Worm (Caenorhabditis elegans): ENCODE measurements around the gene mrps-9.
A peak's percentile ranks its signal among the peaks of the same experiment; 100 is the strongest.

The mrps-9 gene

ce11 chrIII:8254938-8255337 lies 10.9 kb upstream of the mrps-9 start, which contains the start of gene F09G8.5:
TSS of gene F09G8.5 (plus strand) at chrIII:8254975.
- TF ChIP-seq unc-55 (GFP tag; optimal IDR thresholded peaks at IDR 0.05) (peak; percentile 81), lsy-2 (tag; optimal IDR thresholded peaks at IDR 0.05) (no peak)

ce11 chrIII:8258045-8258444 lies 7.8 kb upstream of the mrps-9 start, which contains the start of gene ncr-2:
TSS of gene ncr-2 (plus strand) at chrIII:8258345.
- TF ChIP-seq elt-3 (tag; optimal IDR thresholded peaks at IDR 0.05) (no peak), ztf-4 (tag; optimal IDR thresholded peaks at IDR 0.05) (no peak), ZK546.5 (tag; optimal IDR thresholded peaks at IDR 0.05) (no peak), sma-3 (GFP tag; optimal IDR thresholded peaks at IDR 0.05) (no peak), mdl-1 (tag; optimal IDR thresholded peaks at IDR 0.05) (no peak), R02D3.7 (tag; optimal IDR thresholded peaks at IDR 0.05) (no peak), nhr-21 (tag; optimal IDR thresholded peaks at IDR 0.05) (no peak)

- TF ChIP-seq lsy-2 (tag; optimal IDR thresholded peaks at IDR 0.05) (no peak), mdl-1 (tag; optimal IDR thresholded peaks at IDR 0.05) (no peak), elt-3 (tag; optimal IDR thresholded peaks at IDR 0.05) (no peak), ama-1 (optimal IDR thresholded peaks at IDR 0.05) (no peak), nhr-10 (tag; optimal IDR thresholded peaks at IDR 0.05) (no peak), nhr-11 (tag; optimal IDR thresholded peaks at IDR 0.05) (no peak), ceh-82 (tag; optimal IDR thresholded peaks at IDR 0.05) (no peak), zag-1 (tag; optimal IDR thresholded peaks at IDR 0.05) (no peak), aly-2 (tag; optimal IDR thresholded peaks at IDR 0.05) (no peak), ZK546.5 (tag; optimal IDR thresholded peaks at IDR 0.05) (no peak), nhr-25 (tag; optimal IDR thresholded peaks at IDR 0.05) (no peak), nhr-129 (tag; optimal IDR thresholded peaks at IDR 0.05) (no peak), ztf-4 (tag; optimal IDR thresholded peaks at IDR 0.05) (no peak), elt-1 (tag; optimal IDR thresholded peaks at IDR 0.05) (no peak), egl-27 (tag; optimal IDR thresholded peaks at IDR 0.05) (no peak), ztf-1 (GFP tag; conservative IDR thresholded peaks at IDR 0.05) (no peak), mab-5 (tag; optimal IDR thresholded peaks at IDR 0.05) (no peak), alr-1 (tag; optimal IDR thresholded peaks at IDR 0.05) (no peak)
These were observed 3.3 kb upstream of the mrps-9 start for ce11 chrIII:8262599-8262998.

- TF ChIP-seq nhr-25 (tag; optimal IDR thresholded peaks at IDR 0.05) (peak; percentile 16), nhr-21 (tag; optimal IDR thresholded peaks at IDR 0.05) (peak; percentile 1), nhr-77 (tag; optimal IDR thresholded peaks at IDR 0.05) (no peak)
These were observed 2.5 kb upstream of the mrps-9 start, which contains the start of gene col-91 for ce11 chrIII:8263377-8263776. TSS of gene col-91 (minus strand) at chrIII:8263664.

ce11 chrIII:8268296-8268695 lies 2.4 kb downstream of the mrps-9 start, which contains the start of the genes F09G8.7 and crn-7:
TSS of gene F09G8.7 (minus strand) at chrIII:8268355.
TSS of gene crn-7 (plus strand) at chrIII:8268531.
- TF ChIP-seq mdl-1 (tag; optimal IDR thresholded peaks at IDR 0.05) (no peak), nhr-21 (tag; optimal IDR thresholded peaks at IDR 0.05) (no peak), nhr-77 (tag; optimal IDR thresholded peaks at IDR 0.05) (no peak), C34F6.9 (tag; optimal IDR thresholded peaks at IDR 0.05) (peak; percentile 64), blmp-1 (tag; optimal IDR thresholded peaks at IDR 0.05; ENCODE audit: insufficient read depth) (no peak), snpc-4 (tag; optimal IDR thresholded peaks at IDR 0.05) (no peak), ama-1 (optimal IDR thresholded peaks at IDR 0.05) (no peak), ceh-82 (tag; optimal IDR thresholded peaks at IDR 0.05) (no peak), unc-55 (GFP tag; optimal IDR thresholded peaks at IDR 0.05) (peak; percentile 8), sma-9 (GFP tag; optimal IDR thresholded peaks at IDR 0.05) (no peak), sma-9 (tag; optimal IDR thresholded peaks at IDR 0.05) (no peak), nhr-129 (tag; optimal IDR thresholded peaks at IDR 0.05) (peak; percentile 51), sma-3 (GFP tag; optimal IDR thresholded peaks at IDR 0.05) (no peak), nhr-12 (tag; optimal IDR thresholded peaks at IDR 0.05) (no peak), Y55F3AM.14 (GFP tag; optimal IDR thresholded peaks at IDR 0.05) (no peak), ztf-4 (tag; optimal IDR thresholded peaks at IDR 0.05) (no peak), zag-1 (tag; optimal IDR thresholded peaks at IDR 0.05) (no peak), nhr-25 (tag; optimal IDR thresholded peaks at IDR 0.05) (no peak), fos-1 (tag; optimal IDR thresholded peaks at IDR 0.05) (peak; percentile 20), nhr-10 (tag; optimal IDR thresholded peaks at IDR 0.05) (no peak), lsy-2 (tag; optimal IDR thresholded peaks at IDR 0.05) (peak in 1 of 2 experiments; percentile 47), gmeb-1 (tag; optimal IDR thresholded peaks at IDR 0.05) (no peak), dmd-4 (tag; optimal IDR thresholded peaks at IDR 0.05) (no peak), unc-62 (GFP tag; optimal IDR thresholded peaks at IDR 0.05) (no peak), peb-1 (tag; optimal IDR thresholded peaks at IDR 0.05) (no peak), sem-4 (tag; optimal IDR thresholded peaks at IDR 0.05) (no peak), nhr-23 (tag; optimal IDR thresholded peaks at IDR 0.05) (no peak), lin-11 (tag; optimal IDR thresholded peaks at IDR 0.05) (no peak), nhr-237 (tag; optimal IDR thresholded peaks at IDR 0.05) (no peak), elt-1 (tag; optimal IDR thresholded peaks at IDR 0.05) (no peak), crh-2 (tag; optimal IDR thresholded peaks at IDR 0.05) (no peak), F13H6.1 (tag; optimal IDR thresholded peaks at IDR 0.05) (no peak), unc-39 (tag; optimal IDR thresholded peaks at IDR 0.05) (no peak), skn-1 (tag; optimal IDR thresholded peaks at IDR 0.05) (no peak), ztf-1 (GFP tag; conservative IDR thresholded peaks at IDR 0.05) (no peak), ZK546.5 (tag; optimal IDR thresholded peaks at IDR 0.05) (no peak), ztf-11 (tag; optimal IDR thresholded peaks at IDR 0.05) (no peak), egl-27 (tag; optimal IDR thresholded peaks at IDR 0.05) (no peak)
